Fruit fly (Drosophila melanogaster) whole organism, embryonic: ENCODE results near the gene RpS7.
A peak's percentile ranks its signal among the peaks of the same experiment; 100 is the strongest.

ENCODE experiments used
- ATbp ChIP-seq: fragments of 200-800 bp; sonication (Bioruptor generic); optimal IDR thresholded peaks from 2 replicates; lab custom pipeline; 2017; ENCODE audit warnings: missing biosample characterization, mild to moderate bottlenecking, missing genetic modification characterization, missing genetic modification reagents
- Abd-B ChIP-seq: fragments of 200-800 bp; sonication (Bioruptor generic); optimal IDR thresholded peaks from 2 replicates; lab custom pipeline; 2018; ENCODE audit warnings: missing biosample characterization, mild to moderate bottlenecking, missing genetic modification characterization, moderate library complexity
- BEAF-32 ChIP-seq: fragments of 200-800 bp; sonication (Bioruptor generic); optimal IDR thresholded peaks from 3 replicates; lab custom pipeline; 2017; ENCODE audit warnings: missing biosample characterization, missing genetic modification characterization, mild to moderate bottlenecking, moderate library complexity, missing genetic modification reagents
- Blimp-1 ChIP-seq: fragments of 200-800 bp; sonication (Bioruptor generic); optimal IDR thresholded peaks from 3 replicates; lab custom pipeline; 2018; ENCODE audit warnings: missing biosample characterization, missing genetic modification characterization, mild to moderate bottlenecking, moderate library complexity, missing genetic modification reagents
- Bteb2 ChIP-seq: fragments of 200-800 bp; sonication (Bioruptor generic); optimal IDR thresholded peaks from 2 replicates; lab custom pipeline; 2016; ENCODE audit warnings: missing biosample characterization, missing genetic modification characterization
- CG11504 ChIP-seq: fragments of 200-800 bp; sonication (Bioruptor generic); optimal IDR thresholded peaks from 3 replicates; lab custom pipeline; 2019; ENCODE audit warnings: missing biosample characterization, mild to moderate bottlenecking, missing genetic modification characterization, moderate library complexity
- CG11560 ChIP-seq: fragments of 200-800 bp; sonication (Bioruptor generic); IDR thresholded peaks from 3 replicates; pipeline ENCODE4 v1.3.6; 2022; ENCODE audit warnings: missing biosample characterization, missing genetic modification characterization
- CG13287 ChIP-seq: fragments of 200-800 bp; sonication (Bioruptor generic); IDR thresholded peaks from 2 replicates; pipeline ENCODE4 v1.3.6; 2022; ENCODE audit warnings: missing biosample characterization, missing genetic modification characterization; ENCODE audit not compliant: partially characterized antibody
- CG14965 ChIP-seq: fragments of 200-800 bp; sonication (Bioruptor generic); optimal IDR thresholded peaks from 2 replicates; lab custom pipeline; 2016; ENCODE audit warnings: missing biosample characterization, missing genetic modification characterization, borderline replicate concordance
- CG15696 ChIP-seq: fragments of 200-800 bp; sonication (Bioruptor generic); optimal IDR thresholded peaks from 2 replicates; lab custom pipeline; 2019; ENCODE audit warnings: missing biosample characterization, mild to moderate bottlenecking, missing genetic modification characterization, moderate library complexity
- CG17361 ChIP-seq: fragments of 200-800 bp; sonication (Bioruptor generic); IDR thresholded peaks from 3 replicates; pipeline ENCODE4 v1.3.6; 2022; ENCODE audit warnings: missing biosample characterization, missing genetic modification characterization
- CG32767 ChIP-seq: fragments of 200-800 bp; sonication (Bioruptor generic); IDR thresholded peaks from 2 replicates; pipeline ENCODE4 v1.3.6; 2022; ENCODE audit warnings: missing biosample characterization, missing genetic modification characterization
- CG33557 ChIP-seq: fragments of 200-800 bp; sonication (Bioruptor generic); optimal IDR thresholded peaks from 2 replicates; lab custom pipeline; 2019; ENCODE audit warnings: missing biosample characterization, mild to moderate bottlenecking, missing genetic modification characterization, moderate library complexity
- CG7745 ChIP-seq: fragments of 200-800 bp; sonication (Bioruptor generic); optimal IDR thresholded peaks from 2 replicates; lab custom pipeline; 2018; ENCODE audit warnings: missing biosample characterization, mild to moderate bottlenecking, missing genetic modification characterization, moderate library complexity
- CG7786 ChIP-seq: fragments of 200-800 bp; sonication (Bioruptor generic); optimal IDR thresholded peaks from 2 replicates; lab custom pipeline; 2016; ENCODE audit warnings: missing biosample characterization, missing genetic modification characterization
- CG8388 ChIP-seq: fragments of 200-800 bp; sonication (Bioruptor generic); optimal IDR thresholded peaks from 2 replicates; lab custom pipeline; 2019; ENCODE audit warnings: missing biosample characterization, mild to moderate bottlenecking, missing genetic modification characterization, moderate library complexity
- CG9609 ChIP-seq: fragments of 200-800 bp; sonication (Bioruptor generic); optimal IDR thresholded peaks from 3 replicates; lab custom pipeline; 2016; ENCODE audit warnings: missing biosample characterization, missing genetic modification characterization
- CG9727 ChIP-seq: fragments of 200-800 bp; sonication (Bioruptor generic); optimal IDR thresholded peaks from 3 replicates; lab custom pipeline; 2017; ENCODE audit warnings: missing biosample characterization, mild to moderate bottlenecking, missing genetic modification characterization
- CG9797 ChIP-seq: fragments of 200-800 bp; sonication (Bioruptor generic); optimal IDR thresholded peaks from 3 replicates; lab custom pipeline; 2018; ENCODE audit warnings: missing biosample characterization, mild to moderate bottlenecking, missing genetic modification characterization
- CG9817 ChIP-seq: fragments of 200-800 bp; sonication (Bioruptor generic); optimal IDR thresholded peaks from 2 replicates; lab custom pipeline; 2018; ENCODE audit warnings: missing biosample characterization, mild to moderate bottlenecking, missing genetic modification characterization, moderate library complexity
- CrebB ChIP-seq: fragments of 200-800 bp; sonication (Bioruptor generic); optimal IDR thresholded peaks from 3 replicates; lab custom pipeline; 2018; ENCODE audit warnings: missing biosample characterization, mild to moderate bottlenecking, missing genetic modification characterization
- Hmr ChIP-seq: fragments of 200-800 bp; sonication (Bioruptor generic); optimal IDR thresholded peaks from 3 replicates; lab custom pipeline; 2017; ENCODE audit warnings: mild to moderate bottlenecking, missing biosample characterization, missing genetic modification reagents, missing genetic modification characterization
- MESR4 ChIP-seq: fragments of 200-800 bp; sonication (Bioruptor generic); optimal IDR thresholded peaks from 2 replicates; lab custom pipeline; 2018; ENCODE audit warnings: missing biosample characterization, mild to moderate bottlenecking, missing genetic modification characterization, moderate library complexity
- Neu2 ChIP-seq: fragments of 200-800 bp; sonication (Bioruptor generic); optimal IDR thresholded peaks from 3 replicates; lab custom pipeline; 2016; ENCODE audit warnings: missing biosample characterization, missing genetic modification characterization, borderline replicate concordance
- Pdp1 ChIP-seq, 2 experiments: fragments of 200-800 bp; sonication (Bioruptor generic); optimal IDR thresholded peaks; 3 replicates each; lab custom pipeline; 2016; ENCODE audit warnings: missing biosample characterization in 2 of 2, missing genetic modification characterization in 2 of 2, mild to moderate bottlenecking in 1 of 2, moderate library complexity in 1 of 2
- Poxn ChIP-seq: fragments of 200-800 bp; sonication (Bioruptor generic); IDR thresholded peaks from 2 replicates; pipeline ENCODE4 v1.3.6; 2022; ENCODE audit warnings: missing biosample characterization, missing genetic modification characterization
- Sry-β ChIP-seq: fragments of 200-800 bp; sonication (Bioruptor generic); optimal IDR thresholded peaks from 2 replicates; lab custom pipeline; 2018; ENCODE audit warnings: missing biosample characterization, mild to moderate bottlenecking, missing genetic modification characterization, moderate library complexity
- abd-A ChIP-seq: fragments of 200-800 bp; sonication (Bioruptor generic); optimal IDR thresholded peaks from 3 replicates; lab custom pipeline; 2019; ENCODE audit warnings: missing biosample characterization, mild to moderate bottlenecking, missing genetic modification characterization, moderate library complexity
- ara ChIP-seq: fragments of 200-800 bp; sonication (Bioruptor generic); IDR thresholded peaks from 2 replicates; pipeline ENCODE4 v1.3.6; 2022; ENCODE audit warnings: missing biosample characterization, missing genetic modification characterization
- az2 ChIP-seq: fragments of 200-800 bp; sonication (Bioruptor generic); optimal IDR thresholded peaks from 3 replicates; lab custom pipeline; 2016; ENCODE audit warnings: missing biosample characterization, missing genetic modification characterization
- bbx ChIP-seq: fragments of 200-800 bp; sonication (Bioruptor generic); IDR thresholded peaks from 2 replicates; pipeline ENCODE4 v1.3.6; 2022; ENCODE audit warnings: missing biosample characterization, missing genetic modification characterization; ENCODE audit not compliant: partially characterized antibody
- cas ChIP-seq: fragments of 200-800 bp; sonication (Bioruptor generic); IDR thresholded peaks from 2 replicates; pipeline ENCODE4 v1.3.6; 2022; ENCODE audit warnings: missing biosample characterization, missing genetic modification characterization
- crol ChIP-seq: fragments of 200-800 bp; sonication (Bioruptor generic); IDR thresholded peaks from 2 replicates; pipeline ENCODE4 v1.3.6; 2022; ENCODE audit warnings: missing biosample characterization, missing genetic modification characterization
- danr ChIP-seq: fragments of 200-800 bp; sonication (Bioruptor generic); IDR thresholded peaks from 2 replicates; pipeline ENCODE4 v1.3.6; 2022; ENCODE audit warnings: missing biosample characterization, missing genetic modification characterization
- dpn ChIP-seq, 2 experiments: fragments of 200-800 bp; sonication (Bioruptor generic); optimal IDR thresholded peaks; 3 replicates each; lab custom pipeline; 2016; ENCODE audit warnings: missing biosample characterization in 2 of 2, missing genetic modification characterization in 2 of 2
- fd3F ChIP-seq: fragments of 200-800 bp; sonication (Bioruptor generic); optimal IDR thresholded peaks from 2 replicates; lab custom pipeline; 2018; ENCODE audit warnings: missing biosample characterization, mild to moderate bottlenecking, missing genetic modification characterization, moderate library complexity
- ftz-f1 ChIP-seq: fragments of 200-800 bp; sonication (Bioruptor generic); optimal IDR thresholded peaks from 2 replicates; lab custom pipeline; 2016; ENCODE audit warnings: missing biosample characterization, missing genetic modification characterization
- fu2 ChIP-seq: fragments of 200-800 bp; sonication (Bioruptor generic); optimal IDR thresholded peaks from 2 replicates; lab custom pipeline; 2016; ENCODE audit warnings: missing biosample characterization, missing genetic modification characterization
- gem ChIP-seq: fragments of 200-800 bp; sonication (Bioruptor generic); optimal IDR thresholded peaks from 2 replicates; lab custom pipeline; 2019; ENCODE audit warnings: missing biosample characterization, mild to moderate bottlenecking, missing genetic modification characterization, moderate library complexity
- hkb ChIP-seq, 2 experiments: fragments of 200-800 bp in 1 of 2; fragments of >200 bp in 1 of 2; sonication (Bioruptor generic) in 1 of 2; IDR thresholded peaks in 1 of 2; optimal IDR thresholded peaks in 1 of 2; 2 replicates each; pipeline versions ENCODE4 v1.3.6 to Lab custom; 2017 to 2022; ENCODE audit warnings: missing biosample characterization in 1 of 2, missing genetic modification characterization in 1 of 2
- inv ChIP-seq: fragments of 200-800 bp; sonication (Bioruptor generic); IDR thresholded peaks from 2 replicates; pipeline ENCODE4 v1.3.6; 2022; ENCODE audit warnings: missing biosample characterization, missing genetic modification characterization; ENCODE audit not compliant: partially characterized antibody
- jumu ChIP-seq: fragments of 200-800 bp; sonication (Bioruptor generic); optimal IDR thresholded peaks from 3 replicates; lab custom pipeline; 2016; ENCODE audit warnings: missing biosample characterization, missing genetic modification characterization
- nerfin-2 ChIP-seq: fragments of 200-800 bp; sonication (Bioruptor generic); IDR thresholded peaks from 2 replicates; pipeline ENCODE4 v1.3.6; 2022; ENCODE audit warnings: missing biosample characterization, missing genetic modification characterization; ENCODE audit not compliant: partially characterized antibody
- oc ChIP-seq: fragments of 200-800 bp; sonication (Bioruptor generic); optimal IDR thresholded peaks from 2 replicates; lab custom pipeline; 2018; ENCODE audit warnings: missing biosample characterization, mild to moderate bottlenecking, missing genetic modification characterization, moderate library complexity
- sna ChIP-seq: fragments of 200-800 bp; sonication (Bioruptor generic); IDR thresholded peaks from 2 replicates; pipeline ENCODE4 v1.3.6; 2022; ENCODE audit warnings: missing biosample characterization, missing genetic modification characterization; ENCODE audit not compliant: partially characterized antibody
- so ChIP-seq: fragments of 200-800 bp; sonication (Bioruptor generic); IDR thresholded peaks from 3 replicates; pipeline ENCODE4 v1.3.6; 2022; ENCODE audit warnings: missing biosample characterization, missing genetic modification characterization
- sr ChIP-seq: fragments of 200-800 bp; sonication (Bioruptor generic); IDR thresholded peaks from 3 replicates; pipeline ENCODE4 v1.3.6; 2022; ENCODE audit warnings: missing biosample characterization, missing genetic modification characterization
- ssp ChIP-seq: fragments of 200-800 bp; sonication (Bioruptor generic); IDR thresholded peaks from 2 replicates; pipeline ENCODE4 v1.3.6; 2022; ENCODE audit warnings: missing biosample characterization, missing genetic modification characterization
- vvl ChIP-seq: fragments of 200-800 bp; sonication (Bioruptor generic); IDR thresholded peaks from 2 replicates; pipeline ENCODE4 v1.3.6; 2022; ENCODE audit warnings: missing biosample characterization, missing genetic modification characterization

RpS7 gene

DNA sequence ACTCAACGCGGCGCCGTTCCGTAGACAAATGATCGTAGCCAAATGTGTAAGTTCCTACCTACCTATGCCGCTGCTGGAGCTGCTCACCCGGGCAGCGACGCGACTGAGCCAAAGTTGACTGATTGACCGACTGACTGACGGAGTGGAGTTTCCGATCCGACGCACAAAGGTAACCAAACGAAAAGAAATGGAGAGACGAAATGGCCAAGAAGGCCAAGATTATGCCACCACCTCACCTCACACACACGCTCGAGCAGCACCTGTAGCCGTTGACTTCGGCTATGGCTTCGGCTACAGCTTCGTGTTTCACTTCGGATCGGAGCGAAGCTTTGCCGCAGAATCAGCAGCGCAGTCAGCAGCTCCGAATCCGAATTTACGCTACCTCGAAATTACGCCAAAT is 17.8 kb downstream of the RpS7 start, which contains the start of gene CG9747 (continued):
- no peak for TF ChIP-seq Blimp-1 (GFP tag; lab: Kevin White, UChicago)
- no peak for TF ChIP-seq CG9817
- no peak for TF ChIP-seq CG15696
- TF ChIP-seq Hmr (GFP tag; lab: Kevin White, UChicago) = no peak
- TF ChIP-seq Sry-β (GFP tag; lab: Kevin White, UChicago) = no peak
- no peak for TF ChIP-seq Poxn (GFP tag; lab: Robert Waterston, UW)
- no peak for TF ChIP-seq danr (GFP tag; lab: Robert Waterston, UW)
- peak; percentile 58 for TF ChIP-seq abd-A
- no peak for TF ChIP-seq CG8388 (GFP tag; lab: Kevin White, UChicago)
- TF ChIP-seq gem (tag; lab: Kevin White, UChicago) = no peak
- TF ChIP-seq CG9727 (GFP tag; lab: Kevin White, UChicago) = no peak
- no peak for TF ChIP-seq CG9609 (GFP tag; lab: Kevin White, UChicago)
- TF ChIP-seq ssp (GFP tag; lab: Robert Waterston, UW) = no peak
- no peak for TF ChIP-seq fd3F (GFP tag; lab: Kevin White, UChicago)
- TF ChIP-seq CG14965 (GFP tag; lab: Kevin White, UChicago) = no peak
- TF ChIP-seq sr (GFP tag; lab: Robert Waterston, UW) = 0 out of 3 replicates have a peak, but pooled peaks have one; percentile 18
- peak; percentile 28; the same call in 1 of the 2 replicates for TF ChIP-seq bbx (GFP tag; lab: Robert Waterston, UW)
- TF ChIP-seq CG13287 (GFP tag; lab: Robert Waterston, UW) = peak; percentile 14; the same call in 1 of the 2 replicates
- TF ChIP-seq cas (GFP tag; lab: Robert Waterston, UW) = no peak
- TF ChIP-seq nerfin-2 (GFP tag; lab: Robert Waterston, UW) = no peak
- TF ChIP-seq Bteb2 (GFP tag; lab: Kevin White, UChicago) = no peak
- TF ChIP-seq Neu2 = no peak
- 0 out of 2 replicates have a peak, but pooled peaks have one; percentile 9 for TF ChIP-seq crol (GFP tag; lab: Robert Waterston, UW)
- no peak for TF ChIP-seq CG9797 (GFP tag; lab: Kevin White, UChicago)
- TF ChIP-seq CG11504 (tag; lab: Kevin White, UChicago) = no peak
- no peak for TF ChIP-seq hkb (optimal IDR thresholded peaks at IDR 0.05; lab: Kevin White, UChicago)
- TF ChIP-seq hkb (GFP tag; IDR thresholded peaks at IDR 0.05; lab: Robert Waterston, UW) = no peak
- TF ChIP-seq so (GFP tag; lab: Robert Waterston, UW) = no peak
- TF ChIP-seq ara = no peak
- no peak for TF ChIP-seq CG32767
- TF ChIP-seq jumu = no peak
- no peak for TF ChIP-seq vvl (GFP tag; lab: Robert Waterston, UW)
- no peak for TF ChIP-seq CG33557 (GFP tag; lab: Kevin White, UChicago)
- no peak for TF ChIP-seq CrebB (tag; lab: Kevin White, UChicago)
- peak; percentile 28 for TF ChIP-seq oc (tag; lab: Kevin White, UChicago)
- no peak for TF ChIP-seq MESR4
- TF ChIP-seq dpn (GFP tag; optimal IDR thresholded peaks at IDR 0.05; lab: Kevin White, UChicago) = no peak
- no peak for TF ChIP-seq CG7745 (tag; lab: Kevin White, UChicago)
- TF ChIP-seq Abd-B (GFP tag; lab: Kevin White, UChicago) = no peak
- no peak for TF ChIP-seq fu2 (GFP tag; lab: Kevin White, UChicago)
- no peak for TF ChIP-seq CG7786
- TF ChIP-seq inv (GFP tag; lab: Robert Waterston, UW) = no peak
- TF ChIP-seq BEAF-32 (GFP tag; lab: Kevin White, UChicago) = no peak
- no peak for TF ChIP-seq sna (GFP tag; lab: Robert Waterston, UW)
- no peak for TF ChIP-seq ATbp (GFP tag; lab: Kevin White, UChicago)
- TF ChIP-seq ftz-f1 (GFP tag; lab: Kevin White, UChicago) = peak; percentile 43
- TF ChIP-seq CG11560 = no peak
- TF ChIP-seq az2 (GFP tag; lab: Kevin White, UChicago) = no peak
- no peak for TF ChIP-seq CG17361 (GFP tag; lab: Robert Waterston, UW)
- TF ChIP-seq Pdp1 (GFP tag; optimal IDR thresholded peaks at IDR 0.05; lab: Kevin White, UChicago) = peak in 1 of 2 experiments; percentile 48
